Fruit fly (Drosophila melanogaster): ENCODE data around the gene me31B.

DNA sequence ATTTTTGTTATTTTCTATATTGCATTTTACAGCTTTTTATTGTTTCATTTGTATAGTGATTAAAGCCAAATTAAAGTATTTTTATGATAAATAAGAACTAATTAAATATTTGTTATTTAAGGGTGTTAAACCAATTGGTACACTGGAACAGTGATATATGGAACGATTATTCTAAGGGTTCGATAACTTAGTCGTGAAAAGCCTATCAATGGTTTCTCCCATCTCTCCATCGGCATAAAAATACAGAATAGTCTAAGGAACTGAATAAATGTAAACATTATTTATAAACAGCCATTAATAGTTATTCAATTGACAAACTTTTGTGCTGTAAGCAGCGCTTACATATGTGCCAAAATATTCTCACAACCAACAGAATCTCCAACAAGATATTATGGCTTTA, 26.0 kb downstream of the me31B start, which contains the start of gene Mob3:
- TF ChIP-seq CG8159 (tag; optimal IDR thresholded peaks at IDR 0.05), result no peak
- TF ChIP-seq Ets98B (GFP tag; IDR thresholded peaks at IDR 0.05), result no peak
- no peak for TF ChIP-seq CG9948 (tag; optimal IDR thresholded peaks at IDR 0.05)
- TF ChIP-seq Pif1B (GFP tag; optimal IDR thresholded peaks at IDR 0.05), result no peak
- TF ChIP-seq CG10348 (GFP tag; IDR thresholded peaks at IDR 0.05), result no peak
- TF ChIP-seq CG15710 (tag; optimal IDR thresholded peaks at IDR 0.05), result no peak
- TF ChIP-seq rn (GFP tag; IDR thresholded peaks at IDR 0.05), result no peak
- TF ChIP-seq CG8301 (tag; optimal IDR thresholded peaks at IDR 0.05), result no peak
- TF ChIP-seq CG32121 (GFP tag; IDR thresholded peaks at IDR 0.05), result no peak
- TF ChIP-seq Snoo (tag; optimal IDR thresholded peaks at IDR 0.05), result no peak
- TF ChIP-seq fd96Ca (GFP tag; IDR thresholded peaks at IDR 0.05), result no peak

All from whole organism, pupa.